Worm (Caenorhabditis elegans) whole organism, L2 larva: Measurements from ENCODE around the gene grd-12.

Experiments used
- ZK546.5 ChIP-seq: sonication (generic microtip); optimal IDR thresholded peaks from 2 replicates; lab custom pipeline; 2017; ENCODE audit warnings: missing biosample characterization, missing genetic modification characterization
- alr-1 ChIP-seq: fragments of 150-350 bp; optimal IDR thresholded peaks from 2 replicates; lab custom pipeline; 2014; ENCODE audit warnings: missing biosample characterization, missing genetic modification characterization
- ama-1 ChIP-seq: fragments of 150-350 bp; optimal IDR thresholded peaks from 2 replicates; lab custom pipeline; 2018; ENCODE audit warnings: inconsistent platforms
- blmp-1 ChIP-seq: sonication (generic microtip); optimal IDR thresholded peaks from 2 replicates; lab custom pipeline; 2017; ENCODE audit warnings: missing genetic modification characterization, mild to moderate bottlenecking, missing compliant biosample characterization, antibody characterized with exemption, moderate library complexity; ENCODE audit not compliant: insufficient read depth
- ceh-16 ChIP-seq: fragments of 150-350 bp; optimal IDR thresholded peaks from 2 replicates; lab custom pipeline; 2014; ENCODE audit warnings: missing biosample characterization, missing genetic modification characterization
- ceh-82 ChIP-seq: fragments of 150-350 bp; optimal IDR thresholded peaks from 2 replicates; lab custom pipeline; 2014; ENCODE audit warnings: missing biosample characterization, missing genetic modification characterization
- egl-27 ChIP-seq: sonication (generic microtip); optimal IDR thresholded peaks from 3 replicates; lab custom pipeline; 2017; ENCODE audit warnings: missing biosample characterization, missing genetic modification reagents, missing genetic modification characterization
- fos-1 ChIP-seq: fragments of 150-350 bp; optimal IDR thresholded peaks from 2 replicates; lab custom pipeline; 2014; ENCODE audit warnings: missing biosample characterization, missing genetic modification characterization
- gmeb-1 ChIP-seq: fragments of 150-350 bp; optimal IDR thresholded peaks from 2 replicates; lab custom pipeline; 2014; ENCODE audit warnings: missing biosample characterization, missing genetic modification characterization
- mab-5 ChIP-seq: fragments of 150-350 bp; optimal IDR thresholded peaks from 2 replicates; lab custom pipeline; 2014; ENCODE audit warnings: missing biosample characterization, missing genetic modification characterization
- nhr-21 ChIP-seq: fragments of 150-350 bp; optimal IDR thresholded peaks from 2 replicates; lab custom pipeline; 2014; ENCODE audit warnings: missing biosample characterization, missing genetic modification characterization
- nhr-23 ChIP-seq: fragments of 150-350 bp; optimal IDR thresholded peaks from 2 replicates; lab custom pipeline; 2014; ENCODE audit warnings: missing biosample characterization, missing genetic modification reagents, missing genetic modification characterization
- nhr-77 ChIP-seq: fragments of 150-350 bp; optimal IDR thresholded peaks from 2 replicates; lab custom pipeline; 2014; ENCODE audit warnings: missing biosample characterization, missing genetic modification characterization
- sem-4 ChIP-seq: fragments of 150-350 bp; optimal IDR thresholded peaks from 2 replicates; lab custom pipeline; 2014; ENCODE audit warnings: missing biosample characterization, missing genetic modification reagents, missing genetic modification characterization
- skn-1 ChIP-seq: sonication (generic microtip); optimal IDR thresholded peaks from 2 replicates; lab custom pipeline; 2017; ENCODE audit warnings: missing biosample characterization, missing genetic modification characterization
- sma-3 ChIP-seq: sonication (generic microtip); optimal IDR thresholded peaks from 2 replicates; lab custom pipeline; 2016; ENCODE audit warnings: missing genetic modification reagents, missing genetic modification characterization, missing compliant biosample characterization
- sma-9 ChIP-seq, 2 experiments: fragments of 150-350 bp in 1 of 2; sonication (generic microtip) in 1 of 2; optimal IDR thresholded peaks; 2 replicates each; lab custom pipeline; 2014 to 2016; ENCODE audit warnings: missing genetic modification characterization in 2 of 2, mild to moderate bottlenecking in 1 of 2, missing biosample characterization in 1 of 2, missing compliant biosample characterization in 1 of 2, missing genetic modification reagents in 1 of 2, moderate library complexity in 1 of 2
- snpc-4 ChIP-seq: fragments of 150-350 bp; optimal IDR thresholded peaks from 2 replicates; lab custom pipeline; 2014; ENCODE audit warnings: missing biosample characterization, missing genetic modification characterization
- unc-62 ChIP-seq: fragments of 150-350 bp; optimal IDR thresholded peaks from 2 replicates; lab custom pipeline; 2014; ENCODE audit warnings: missing biosample characterization, missing genetic modification reagents, missing genetic modification characterization
- ztf-4 ChIP-seq: fragments of 150-350 bp; optimal IDR thresholded peaks from 2 replicates; lab custom pipeline; 2014; ENCODE audit warnings: missing biosample characterization, missing genetic modification characterization

The grd-12 gene

ce11 chrV:15020732-15021131 lies 42.4 kb downstream of the grd-12 start, which contains the start of gene F14H8.5:
Gene F14H8.5 (plus strand): TSS chrV:15021032.
- TF ChIP-seq egl-27 (tag; lab: Kevin White, UChicago) (no peak), mab-5 (tag; lab: Kevin White, UChicago) (no peak), ZK546.5 (tag; lab: Kevin White, UChicago) (no peak), snpc-4 (tag; lab: Kevin White, UChicago) (no peak), fos-1 (tag; lab: Kevin White, UChicago) (no peak), alr-1 (no peak), sem-4 (tag; lab: Kevin White, UChicago) (no peak), ztf-4 (tag; lab: Kevin White, UChicago) (no peak), blmp-1 (tag; lab: Kevin White, UChicago) (no peak), gmeb-1 (tag; lab: Kevin White, UChicago) (no peak), skn-1 (tag; lab: Kevin White, UChicago) (no peak), nhr-21 (tag; lab: Kevin White, UChicago) (no peak), ama-1 (no peak), sma-9 (GFP tag; optimal IDR thresholded peaks at IDR 0.05; lab: Kevin White, UChicago) (no peak), sma-9 (tag; optimal IDR thresholded peaks at IDR 0.05; lab: Kevin White, UChicago) (no peak)

DNA sequence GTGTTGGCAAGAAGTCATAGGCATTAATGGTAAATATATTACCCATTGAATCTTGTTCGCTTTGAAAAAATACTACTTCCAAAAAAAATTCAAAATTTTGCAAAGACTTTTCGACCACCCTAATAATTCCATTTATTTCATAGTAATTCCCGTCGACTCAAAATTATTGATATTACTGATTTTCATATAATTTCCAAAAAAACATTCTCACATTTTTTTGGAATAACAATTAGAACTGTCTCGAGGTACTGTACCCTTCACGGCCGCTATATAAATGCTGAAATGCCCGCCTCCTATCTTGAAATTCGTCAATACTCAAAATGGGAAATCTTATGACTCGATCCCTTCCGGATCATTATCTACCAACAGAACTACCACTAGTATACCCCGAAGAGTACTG lies 45.2 kb downstream of the grd-12 start, which contains the start of gene F14H8.4:
F14H8.4 (plus strand) TSS at position 301 of the 400 bp plus-strand sequence.
- TF ChIP-seq unc-62 (GFP tag; lab: Kevin White, UChicago) (no peak), nhr-23 (tag; lab: Kevin White, UChicago) (no peak), nhr-77 (no peak), ceh-82 (no peak), sma-3 (GFP tag; lab: Kevin White, UChicago) (no peak), ZK546.5 (tag; lab: Kevin White, UChicago) (no peak)

ce11 chrV:15028896-15029519 lies 50.7 kb downstream of the grd-12 start, which contains the start of gene F14H8.8:
Gene F14H8.8 (plus strand): TSS chrV:15029469.
- TF ChIP-seq sma-3 (GFP tag; lab: Kevin White, UChicago) (peak; percentile 64), nhr-23 (tag; lab: Kevin White, UChicago) (no peak), skn-1 (tag; lab: Kevin White, UChicago) (no peak), snpc-4 (tag; lab: Kevin White, UChicago) (peak; percentile 94), ztf-4 (tag; lab: Kevin White, UChicago) (no peak), fos-1 (tag; lab: Kevin White, UChicago) (peak; percentile 11), nhr-21 (tag; lab: Kevin White, UChicago) (peak; percentile 18), gmeb-1 (tag; lab: Kevin White, UChicago) (peak; percentile 10), ceh-16 (tag; lab: Kevin White, UChicago) (peak; percentile 9)
